Worm (Caenorhabditis elegans) whole organism, L1 larva: ENCODE measurements around the gene F40G9.5.

Source experiments
- C04F5.9 ChIP-seq: sonication (generic microtip); optimal IDR thresholded peaks from 2 replicates; lab custom pipeline; 2016; ENCODE audit warnings: missing genetic modification characterization, missing compliant biosample characterization
- C34B4.2 ChIP-seq: sonication (generic microtip); optimal IDR thresholded peaks from 2 replicates; lab custom pipeline; 2017; ENCODE audit warnings: mild to moderate bottlenecking, missing genetic modification characterization, missing compliant biosample characterization
- F16B12.6 ChIP-seq: fragments of 150-350 bp; optimal IDR thresholded peaks from 2 replicates; lab custom pipeline; 2014; ENCODE audit warnings: missing biosample characterization, missing genetic modification characterization
- alr-1 ChIP-seq: fragments of 200-800 bp; sonication (Bioruptor generic); optimal IDR thresholded peaks from 2 replicates; lab custom pipeline; 2018; ENCODE audit warnings: borderline replicate concordance, mild to moderate bottlenecking, missing genetic modification characterization, missing compliant biosample characterization
- blmp-1 ChIP-seq: fragments of 150-350 bp; optimal IDR thresholded peaks from 2 replicates; lab custom pipeline; 2014; ENCODE audit warnings: missing biosample characterization, missing genetic modification characterization
- ceh-63 ChIP-seq: fragments of 200-800 bp; sonication (Bioruptor generic); optimal IDR thresholded peaks from 2 replicates; lab custom pipeline; 2018; ENCODE audit warnings: mild to moderate bottlenecking, missing genetic modification characterization, missing compliant biosample characterization
- dpl-1 ChIP-seq, 3 experiments: fragments of 150-350 bp in 2 of 3; sonication (generic microtip) in 1 of 3; optimal IDR thresholded peaks; 2 replicates each; lab custom pipeline; 2014 to 2017; ENCODE audit warnings: missing biosample characterization in 3 of 3, missing genetic modification characterization in 3 of 3, missing genetic modification reagents in 3 of 3
- efl-1 ChIP-seq, 4 experiments: fragments of 150-350 bp; optimal IDR thresholded peaks in 3 of 4; peaks in 1 of 4; 1 replicate in 1 of 4; 2 replicates in 3 of 4; lab custom pipeline; 2014; ENCODE audit warnings: missing biosample characterization in 2 of 4, missing genetic modification characterization in 2 of 4, missing genetic modification reagents in 2 of 4
- efl-3 ChIP-seq: fragments of 200-800 bp; sonication (Bioruptor generic); optimal IDR thresholded peaks from 2 replicates; lab custom pipeline; 2018; ENCODE audit warnings: mild to moderate bottlenecking, missing genetic modification characterization, missing compliant biosample characterization
- egl-13 ChIP-seq: sonication (generic microtip); optimal IDR thresholded peaks from 2 replicates; lab custom pipeline; 2016; ENCODE audit warnings: missing genotype, missing genetic modification reagents, missing genetic modification characterization, missing compliant biosample characterization
- egl-27 ChIP-seq, 2 experiments: fragments of 150-350 bp in 1 of 2; sonication (generic microtip); optimal IDR thresholded peaks; 3 replicates each; lab custom pipeline; 2017 to 2018; ENCODE audit warnings: missing biosample characterization in 2 of 2, missing genetic modification characterization in 2 of 2, missing genetic modification reagents in 2 of 2
- ets-5 ChIP-seq: fragments of 200-800 bp; sonication (Bioruptor generic); IDR thresholded peaks from 2 replicates; pipeline ENCODE4 v1.3.6; 2022; ENCODE audit warnings: missing genetic modification characterization, missing compliant biosample characterization
- fkh-10 ChIP-seq: sonication (generic microtip); optimal IDR thresholded peaks from 2 replicates; lab custom pipeline; 2017; ENCODE audit warnings: missing biosample characterization, missing genetic modification reagents, missing genetic modification characterization
- fkh-4 ChIP-seq: sonication (generic microtip); optimal IDR thresholded peaks from 2 replicates; lab custom pipeline; 2016; ENCODE audit warnings: missing compliant biosample characterization, missing genetic modification characterization, borderline replicate concordance
- hlh-17 ChIP-seq: fragments of 200-800 bp; sonication (Bioruptor generic); optimal IDR thresholded peaks from 2 replicates; lab custom pipeline; 2018; ENCODE audit warnings: missing genetic modification characterization, mild to moderate bottlenecking, missing compliant biosample characterization, moderate library complexity, borderline replicate concordance
- hlh-4 ChIP-seq: sonication (generic microtip); optimal IDR thresholded peaks from 2 replicates; lab custom pipeline; 2016; ENCODE audit warnings: mild to moderate bottlenecking, missing genetic modification characterization, missing compliant biosample characterization
- lin-15B ChIP-seq: fragments of 150-350 bp; sonication (generic microtip); optimal IDR thresholded peaks from 3 replicates; lab custom pipeline; 2014; ENCODE audit warnings: missing biosample characterization, missing genetic modification characterization
- lsy-2 ChIP-seq, 2 experiments: fragments of 150-350 bp; optimal IDR thresholded peaks; 2 replicates each; lab custom pipeline; 2014; ENCODE audit warnings: missing biosample characterization in 2 of 2, missing genetic modification characterization in 2 of 2
- mef-2 ChIP-seq: fragments of 150-350 bp; optimal IDR thresholded peaks from 2 replicates; lab custom pipeline; 2014; ENCODE audit warnings: missing biosample characterization, missing genetic modification characterization
- mep-1 ChIP-seq: fragments of 150-350 bp; optimal IDR thresholded peaks from 2 replicates; lab custom pipeline; 2014; ENCODE audit warnings: missing biosample characterization, missing genetic modification characterization
- nhr-20 ChIP-seq: sonication (generic microtip); optimal IDR thresholded peaks from 2 replicates; lab custom pipeline; 2016; ENCODE audit warnings: mild to moderate bottlenecking, missing genetic modification characterization, missing compliant biosample characterization
- nhr-237 ChIP-seq: fragments of 150-350 bp; optimal IDR thresholded peaks from 2 replicates; lab custom pipeline; 2014; ENCODE audit warnings: missing biosample characterization, missing genetic modification characterization
- nhr-71 ChIP-seq: sonication (generic microtip); optimal IDR thresholded peaks from 2 replicates; lab custom pipeline; 2016; ENCODE audit warnings: mild to moderate bottlenecking, missing genetic modification characterization, moderate library complexity, missing compliant biosample characterization
- nhr-76 ChIP-seq: sonication (generic microtip); optimal IDR thresholded peaks from 2 replicates; lab custom pipeline; 2017; ENCODE audit warnings: missing biosample characterization, missing genetic modification characterization
- nhr-77 ChIP-seq: fragments of 150-350 bp; optimal IDR thresholded peaks from 2 replicates; lab custom pipeline; 2014; ENCODE audit warnings: missing biosample characterization, missing genetic modification characterization
- nhr-84 ChIP-seq: sonication (generic microtip); optimal IDR thresholded peaks from 2 replicates; lab custom pipeline; 2017; ENCODE audit warnings: missing biosample characterization, missing genetic modification characterization
- nhr-90 ChIP-seq: sonication (generic microtip); optimal IDR thresholded peaks from 2 replicates; lab custom pipeline; 2016; ENCODE audit warnings: mild to moderate bottlenecking, missing genetic modification characterization, missing compliant biosample characterization; ENCODE audit not compliant: poor library complexity
- pax-3 ChIP-seq: fragments of 200-800 bp; sonication (Bioruptor generic); optimal IDR thresholded peaks from 2 replicates; lab custom pipeline; 2018; ENCODE audit warnings: mild to moderate bottlenecking, missing genetic modification characterization, moderate library complexity, missing compliant biosample characterization
- pqm-1 ChIP-seq: sonication (generic microtip); optimal IDR thresholded peaks from 3 replicates; lab custom pipeline; 2017; ENCODE audit warnings: missing biosample characterization, missing genetic modification characterization
- tlp-1 ChIP-seq: fragments of 150-350 bp; optimal IDR thresholded peaks from 2 replicates; lab custom pipeline; 2014; ENCODE audit warnings: missing biosample characterization, missing genetic modification characterization
- unc-130 ChIP-seq: fragments of 150-350 bp; optimal IDR thresholded peaks from 2 replicates; lab custom pipeline; 2017; ENCODE audit warnings: missing biosample characterization, missing genetic modification characterization, inconsistent platforms
- unc-62 ChIP-seq: fragments of 150-350 bp; optimal IDR thresholded peaks from 2 replicates; lab custom pipeline; 2014; ENCODE audit warnings: missing biosample characterization, missing genetic modification reagents, missing genetic modification characterization
- xbp-1 ChIP-seq: sonication (generic microtip); optimal IDR thresholded peaks from 2 replicates; lab custom pipeline; 2016; ENCODE audit warnings: missing genetic modification characterization, missing compliant biosample characterization
- zip-4 ChIP-seq: fragments of 200-800 bp; sonication (Bioruptor generic); optimal IDR thresholded peaks from 2 replicates; lab custom pipeline; 2018; ENCODE audit warnings: mild to moderate bottlenecking, missing genetic modification characterization, moderate library complexity, missing compliant biosample characterization
- ztf-11 ChIP-seq, 2 experiments: sonication (generic microtip); optimal IDR thresholded peaks; 2 replicates each; lab custom pipeline; 2016 to 2017; ENCODE audit warnings: missing genetic modification characterization in 2 of 2, missing biosample characterization in 1 of 2, missing compliant biosample characterization in 1 of 2

The F40G9.5 gene

ce11 chrIII:156645-157044 is 24.4 kb upstream of the F40G9.5 start, which contains the start of the genes zig-13 and ver-1:
TSS of gene zig-13 (minus strand) at chrIII:156745.
TSS of gene ver-1 (plus strand) at chrIII:156824.
- no peak for TF ChIP-seq pqm-1
- TF ChIP-seq ceh-63: no peak
- no peak for TF ChIP-seq lsy-2 (tag; optimal IDR thresholded peaks at IDR 0.05; lab: Kevin White, UChicago)
- TF ChIP-seq egl-13: no peak
- TF ChIP-seq unc-62 (GFP tag; lab: Kevin White, UChicago): no peak
- TF ChIP-seq F16B12.6 (tag; lab: Kevin White, UChicago): no peak
- TF ChIP-seq C04F5.9 (tag; lab: Kevin White, UChicago): no peak
- no peak for TF ChIP-seq blmp-1 (tag; lab: Kevin White, UChicago)
- TF ChIP-seq nhr-90 (tag; lab: Kevin White, UChicago): no peak
- no peak for TF ChIP-seq hlh-17 (GFP tag; lab: Kevin White, UChicago)
- TF ChIP-seq nhr-237 (tag; lab: Kevin White, UChicago): no peak
- no peak for TF ChIP-seq mef-2 (tag; lab: Kevin White, UChicago)
- no peak for TF ChIP-seq egl-27 (tag; optimal IDR thresholded peaks at IDR 0.05; lab: Kevin White, UChicago)
- TF ChIP-seq efl-1 (optimal IDR thresholded peaks at IDR 0.05; lab: Kevin White, UChicago): no peak
- no peak for TF ChIP-seq efl-1 (GFP tag; optimal IDR thresholded peaks at IDR 0.05 in 1 of 2; lab: Kevin White, UChicago)
- no peak for TF ChIP-seq nhr-20
- no peak for TF ChIP-seq nhr-77 (tag; lab: Kevin White, UChicago)

ce11 chrIII:157980-158379 is 23.1 kb upstream of the F40G9.5 start:
- TF ChIP-seq efl-3 (GFP tag; lab: Kevin White, UChicago): no peak
- TF ChIP-seq blmp-1 (tag; lab: Kevin White, UChicago): no peak
- TF ChIP-seq zip-4: no peak
- TF ChIP-seq pax-3: no peak
- no peak for TF ChIP-seq dpl-1 (GFP tag; optimal IDR thresholded peaks at IDR 0.05; lab: Kevin White, UChicago)
- TF ChIP-seq ets-5: no peak
- no peak for TF ChIP-seq nhr-84 (tag; lab: Kevin White, UChicago)
- TF ChIP-seq alr-1 (tag; lab: Kevin White, UChicago): no peak
- no peak for TF ChIP-seq lin-15B (tag; lab: Kevin White, UChicago)
- TF ChIP-seq C34B4.2 (tag; lab: Kevin White, UChicago): no peak
- TF ChIP-seq fkh-4 (tag; lab: Kevin White, UChicago): no peak
- no peak for TF ChIP-seq C04F5.9 (tag; lab: Kevin White, UChicago)
- TF ChIP-seq tlp-1 (tag; lab: Kevin White, UChicago): no peak
- TF ChIP-seq ztf-11 (tag; optimal IDR thresholded peaks at IDR 0.05; lab: Kevin White, UChicago): no peak
- TF ChIP-seq xbp-1: no peak
- no peak for TF ChIP-seq F16B12.6 (tag; lab: Kevin White, UChicago)
- TF ChIP-seq unc-130: no peak
- TF ChIP-seq fkh-10 (GFP tag; lab: Kevin White, UChicago): no peak

ce11 chrIII:159149-159548 is 21.9 kb upstream of the F40G9.5 start:
- TF ChIP-seq nhr-76 (no peak), ceh-63 (no peak), hlh-4 (tag; lab: Kevin White, UChicago) (no peak)

- TF ChIP-seq fkh-10 (GFP tag; lab: Kevin White, UChicago): no peak
- TF ChIP-seq nhr-237 (tag; lab: Kevin White, UChicago): no peak
- no peak for TF ChIP-seq mep-1 (tag; lab: Kevin White, UChicago)
- TF ChIP-seq tlp-1 (tag; lab: Kevin White, UChicago): no peak
- TF ChIP-seq mef-2 (tag; lab: Kevin White, UChicago): no peak
- TF ChIP-seq nhr-71 (tag; lab: Kevin White, UChicago): no peak
Measured at ce11 chrIII:159665-160064, 21.4 kb upstream of the F40G9.5 start.
